Fruit fly (Drosophila melanogaster) whole organism: ENCODE data around the gene CG1951.

Source experiments
- EcR ChIP-seq, 2 experiments: fragments of >200 bp; optimal IDR thresholded peaks; 2 replicates each; lab custom pipeline; 2017; ENCODE audit warnings: missing biosample characterization in 2 of 2, missing genetic modification characterization in 2 of 2, missing genetic modification reagents in 2 of 2
- pan ChIP-seq: fragments of >200 bp; optimal IDR thresholded peaks from 2 replicates; lab custom pipeline; 2017
- usp ChIP-seq: fragments of >200 bp; optimal IDR thresholded peaks from 2 replicates; lab custom pipeline; 2017; ENCODE audit warnings: missing biosample characterization, missing genetic modification characterization, mixed read lengths

DNA sequence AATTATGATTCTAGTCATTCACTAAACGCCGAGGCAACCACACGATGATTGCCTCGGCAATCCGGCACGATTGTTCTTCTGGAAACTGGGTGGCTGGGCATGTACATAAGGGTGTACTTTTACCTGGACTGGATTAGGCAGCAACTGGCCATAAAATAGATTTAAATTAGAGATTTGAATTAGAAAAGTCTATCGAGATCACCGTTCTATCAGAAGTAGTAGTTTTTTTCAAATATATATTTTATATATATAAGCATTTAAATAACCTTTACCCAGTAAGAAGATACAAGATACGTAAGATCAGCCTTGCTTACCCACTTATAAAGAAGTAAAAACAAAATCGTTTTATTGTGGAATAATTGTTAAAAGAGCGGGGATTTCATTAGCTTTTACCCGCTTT is 27.0 kb downstream of the CG1951 start, which contains the start of gene CG11843:
- no peak for TF ChIP-seq usp
- no peak for TF ChIP-seq EcR (GFP tag; optimal IDR thresholded peaks at IDR 0.05; lab: Kevin White, UChicago)
- no peak for TF ChIP-seq pan (lab: Kevin White, UChicago)
